Fruit fly (Drosophila melanogaster) S2 (cell line): Measurements from ENCODE around the gene Elo68alpha.

Source experiments
- CG8478 ChIP-seq: fragments of >200 bp; optimal IDR thresholded peaks from 2 replicates; lab custom pipeline; 2018
- CTCF ChIP-seq, 2 experiments: fragments of >200 bp; optimal IDR thresholded peaks; 2 replicates each; lab custom pipeline; 2018

- TF ChIP-seq CG8478 (lab: Kevin White, UChicago) (no peak), CTCF (optimal IDR thresholded peaks at IDR 0.05; lab: Kevin White, UChicago) (peak in 1 of 2 experiments; percentile 2)
Observed at dm6 chr3L:11093046-11093520, 9.7 kb downstream of the Elo68alpha start, which contains the start of gene JIL-1.
